Fruit fly (Drosophila melanogaster): Measurements from ENCODE around the gene CG14610.

Gene CG14610

DNA sequence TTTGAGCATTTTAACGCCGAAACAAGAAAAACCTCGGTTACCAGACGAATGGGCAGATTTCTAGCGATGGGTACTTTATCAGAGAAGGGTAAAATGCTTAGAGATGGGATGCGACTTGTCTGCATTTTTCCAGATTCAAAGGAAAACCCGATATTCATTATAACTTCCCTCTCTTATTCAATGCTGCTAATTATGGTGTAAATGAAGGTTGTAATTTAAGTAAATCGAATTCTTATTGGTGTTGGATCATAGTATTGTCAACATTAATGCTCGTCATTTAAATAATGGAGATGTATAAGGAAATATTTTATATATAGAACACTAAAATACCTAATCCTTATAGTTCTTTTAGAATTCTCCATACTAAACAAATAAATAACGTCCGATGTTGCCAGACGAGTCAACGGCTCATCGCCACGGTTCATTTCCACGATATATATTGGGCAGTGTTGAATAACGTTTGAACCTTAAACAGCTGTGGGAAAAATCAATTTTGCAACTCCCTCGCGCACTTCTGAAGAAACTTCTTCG lies 19.9 kb downstream of the CG14610 start, which contains the start of the genes Alh and CG10098 (continued):
- TF ChIP-seq CG12071 (GFP tag; optimal IDR thresholded peaks at IDR 0.05) (no peak), lilli (GFP tag; optimal IDR thresholded peaks at IDR 0.05) (peak; percentile 94), ttk (GFP tag; IDR thresholded peaks at IDR 0.05) (peak; percentile 81), vnd (GFP tag; IDR thresholded peaks at IDR 0.05; ENCODE audit: partially characterized antibody) (peak; percentile 71), fru (optimal IDR thresholded peaks at IDR 0.05) (no peak), CG8089 (GFP tag; optimal IDR thresholded peaks at IDR 0.05) (peak; percentile 67), CG7786 (GFP tag; optimal IDR thresholded peaks at IDR 0.05) (peak; percentile 91), CG9215 (GFP tag; IDR thresholded peaks at IDR 0.05) (peak; percentile 89), CG14014 (GFP tag; IDR thresholded peaks at IDR 0.05) (peak; percentile 83), Rx (GFP tag; IDR thresholded peaks at IDR 0.05) (peak; percentile 74), unpg (GFP tag; optimal IDR thresholded peaks at IDR 0.05) (peak; percentile 68), NC2α (GFP tag; optimal IDR thresholded peaks at IDR 0.05) (peak; percentile 82), jumu (GFP tag; optimal IDR thresholded peaks at IDR 0.05) (peak; percentile 90), br (optimal IDR thresholded peaks at IDR 0.05) (no peak), CG14441 (GFP tag; IDR thresholded peaks at IDR 0.05) (peak; percentile 72), CG4854 (GFP tag; optimal IDR thresholded peaks at IDR 0.05) (peak; percentile 69), CG2120 (GFP tag; optimal IDR thresholded peaks at IDR 0.05) (peak; percentile 94), peb (GFP tag; IDR thresholded peaks at IDR 0.05) (0 out of 2 replicates have a peak, but pooled peaks have one; percentile 52), Doc2 (GFP tag; IDR thresholded peaks at IDR 0.05) (no peak), CG13424 (tag; optimal IDR thresholded peaks at IDR 0.05) (peak; percentile 86), CrebB (tag; optimal IDR thresholded peaks at IDR 0.05) (no peak), cad (GFP tag; optimal IDR thresholded peaks at IDR 0.05) (no peak), stwl (tag; optimal IDR thresholded peaks at IDR 0.05) (peak; percentile 40), dimm (GFP tag; IDR thresholded peaks at IDR 0.05) (peak; percentile 34; the same call in 1 of the 2 replicates), CG33557 (GFP tag; optimal IDR thresholded peaks at IDR 0.05) (peak; percentile 72), Fer2 (tag; optimal IDR thresholded peaks at IDR 0.05) (peak; percentile 79), dmrt11E (tag; optimal IDR thresholded peaks at IDR 0.05) (peak; percentile 77), phol (tag; optimal IDR thresholded peaks at IDR 0.05) (peak; percentile 90), abd-A (tag; optimal IDR thresholded peaks at IDR 0.05) (no peak), Dip3 (GFP tag; optimal IDR thresholded peaks at IDR 0.05) (peak; percentile 91), Meics (GFP tag; optimal IDR thresholded peaks at IDR 0.05) (peak; percentile 77), ATbp (GFP tag; optimal IDR thresholded peaks at IDR 0.05) (peak; percentile 34), CG14965 (GFP tag; optimal IDR thresholded peaks at IDR 0.05; ENCODE audit: borderline replicate concordance) (no peak), Abd-B (GFP tag; optimal IDR thresholded peaks at IDR 0.05) (peak; percentile 85), Hey (tag; optimal IDR thresholded peaks at IDR 0.05) (peak; percentile 37), nerfin-1 (tag; optimal IDR thresholded peaks at IDR 0.05) (no peak), fu2 (GFP tag; optimal IDR thresholded peaks at IDR 0.05) (peak; percentile 89), ERR (GFP tag; optimal IDR thresholded peaks at IDR 0.05) (peak; percentile 69), CG16815 (GFP tag; optimal IDR thresholded peaks at IDR 0.05) (peak; percentile 84), Bdp1 (GFP tag; optimal IDR thresholded peaks at IDR 0.05) (peak; percentile 64), Scr (GFP tag; IDR thresholded peaks at IDR 0.05; ENCODE audit: partially characterized antibody) (peak; percentile 85), seq (GFP tag; IDR thresholded peaks at IDR 0.05) (no peak), ac (GFP tag; optimal IDR thresholded peaks at IDR 0.05) (no peak), NC2β (GFP tag; optimal IDR thresholded peaks at IDR 0.05) (peak; percentile 70), CG10979 (tag; optimal IDR thresholded peaks at IDR 0.05) (peak; percentile 65), tin (GFP tag; optimal IDR thresholded peaks at IDR 0.05) (peak; percentile 92), bigmax (GFP tag; optimal IDR thresholded peaks at IDR 0.05) (no peak), prd (optimal IDR thresholded peaks at IDR 0.05) (no peak), prd (GFP tag; IDR thresholded peaks at IDR 0.05) (peak; percentile 87; the same call in 2 of the 3 replicates), CG13296 (GFP tag; optimal IDR thresholded peaks at IDR 0.05) (peak; percentile 43), CG18011 (GFP tag; optimal IDR thresholded peaks at IDR 0.05) (peak; percentile 67)
